Fruit fly (Drosophila melanogaster) whole organism, pupa: ENCODE results near the gene tara.
A peak's percentile ranks its signal among the peaks of the same experiment; 100 is the strongest.

Experiments
- CG10348 ChIP-seq: fragments of 200-800 bp; sonication (Bioruptor generic); IDR thresholded peaks from 2 replicates; pipeline ENCODE4 v1.3.6; 2022; ENCODE audit warnings: missing biosample characterization, missing genetic modification characterization
- CG12605 ChIP-seq: fragments of 200-800 bp; sonication (Bioruptor generic); IDR thresholded peaks from 2 replicates; pipeline ENCODE4 v1.3.6; 2022; ENCODE audit warnings: missing biosample characterization, missing genetic modification characterization
- CG13204 ChIP-seq: fragments of 200-800 bp; sonication (Bioruptor generic); optimal IDR thresholded peaks from 2 replicates; lab custom pipeline; 2018; ENCODE audit warnings: missing biosample characterization, mild to moderate bottlenecking, missing genetic modification characterization, moderate library complexity
- CG14655 ChIP-seq: fragments of 200-800 bp; sonication (Bioruptor generic); optimal IDR thresholded peaks from 3 replicates; lab custom pipeline; 2017; ENCODE audit warnings: mild to moderate bottlenecking, missing biosample characterization, missing genetic modification reagents, missing genetic modification characterization
- CG15710 ChIP-seq: fragments of 200-800 bp; sonication (Bioruptor generic); optimal IDR thresholded peaks from 2 replicates; lab custom pipeline; 2018; ENCODE audit warnings: missing biosample characterization, mild to moderate bottlenecking, missing genetic modification characterization, moderate library complexity
- CG17806 ChIP-seq: fragments of 200-800 bp; sonication (Bioruptor generic); optimal IDR thresholded peaks from 2 replicates; lab custom pipeline; 2018; ENCODE audit warnings: missing biosample characterization, mild to moderate bottlenecking, missing genetic modification characterization, moderate library complexity
- CG32121 ChIP-seq: fragments of 200-800 bp; sonication (Bioruptor generic); IDR thresholded peaks from 2 replicates; pipeline ENCODE4 v1.3.6; 2022; ENCODE audit warnings: missing biosample characterization, missing genetic modification characterization
- CG34367 ChIP-seq: fragments of 200-800 bp; sonication (Bioruptor generic); optimal IDR thresholded peaks from 2 replicates; lab custom pipeline; 2018; ENCODE audit warnings: missing biosample characterization, mild to moderate bottlenecking, missing genetic modification characterization
- CG4496 ChIP-seq: fragments of 200-800 bp; sonication (Bioruptor generic); IDR thresholded peaks from 3 replicates; pipeline ENCODE4 v1.3.6; 2022; ENCODE audit warnings: missing biosample characterization, missing genetic modification characterization
- CG8159 ChIP-seq: fragments of 200-800 bp; sonication (Bioruptor generic); optimal IDR thresholded peaks from 3 replicates; lab custom pipeline; 2018; ENCODE audit warnings: missing biosample characterization, mild to moderate bottlenecking, missing genetic modification characterization, moderate library complexity
- CG8301 ChIP-seq: fragments of 200-800 bp; sonication (Bioruptor generic); optimal IDR thresholded peaks from 2 replicates; lab custom pipeline; 2018; ENCODE audit warnings: missing biosample characterization, mild to moderate bottlenecking, missing genetic modification characterization
- CG9948 ChIP-seq: fragments of 200-800 bp; sonication (Bioruptor generic); optimal IDR thresholded peaks from 2 replicates; lab custom pipeline; 2018; ENCODE audit warnings: missing biosample characterization, mild to moderate bottlenecking, missing genetic modification characterization, moderate library complexity
- D1 ChIP-seq: fragments of 200-800 bp; sonication (Bioruptor generic); optimal IDR thresholded peaks from 2 replicates; lab custom pipeline; 2018; ENCODE audit warnings: missing biosample characterization, mild to moderate bottlenecking, missing genetic modification characterization, moderate library complexity
- EcR ChIP-seq: fragments of 200-800 bp; sonication (Bioruptor generic); optimal IDR thresholded peaks from 3 replicates; lab custom pipeline; 2019; ENCODE audit warnings: missing biosample characterization, missing genetic modification characterization, mild to moderate bottlenecking, moderate library complexity, missing genetic modification reagents
- Ets98B ChIP-seq: fragments of 200-800 bp; sonication (Bioruptor generic); IDR thresholded peaks from 2 replicates; pipeline ENCODE4 v1.3.6; 2022; ENCODE audit warnings: missing biosample characterization, missing genetic modification characterization
- Pif1A ChIP-seq: fragments of 200-800 bp; sonication (Bioruptor generic); optimal IDR thresholded peaks from 3 replicates; lab custom pipeline; 2016; ENCODE audit warnings: missing biosample characterization, missing genetic modification characterization
- Pif1B ChIP-seq: fragments of 200-800 bp; sonication (Bioruptor generic); optimal IDR thresholded peaks from 3 replicates; lab custom pipeline; 2016; ENCODE audit warnings: missing biosample characterization, missing genetic modification characterization
- Snoo ChIP-seq: fragments of 200-800 bp; sonication (Bioruptor generic); optimal IDR thresholded peaks from 3 replicates; lab custom pipeline; 2017; ENCODE audit warnings: missing biosample characterization, mild to moderate bottlenecking, missing genetic modification characterization, inconsistent platforms
- fd96Ca ChIP-seq: fragments of 200-800 bp; sonication (Bioruptor generic); IDR thresholded peaks from 3 replicates; pipeline ENCODE4 v1.3.6; 2022; ENCODE audit warnings: missing biosample characterization, missing genetic modification characterization
- gl ChIP-seq: fragments of 200-800 bp; sonication (Bioruptor generic); optimal IDR thresholded peaks from 2 replicates; lab custom pipeline; 2018; ENCODE audit warnings: missing biosample characterization, mild to moderate bottlenecking, missing genetic modification characterization
- rn ChIP-seq: fragments of 200-800 bp; sonication (Bioruptor generic); IDR thresholded peaks from 2 replicates; pipeline ENCODE4 v1.3.6; 2022; ENCODE audit warnings: missing biosample characterization, missing genetic modification characterization

The tara gene

DNA sequence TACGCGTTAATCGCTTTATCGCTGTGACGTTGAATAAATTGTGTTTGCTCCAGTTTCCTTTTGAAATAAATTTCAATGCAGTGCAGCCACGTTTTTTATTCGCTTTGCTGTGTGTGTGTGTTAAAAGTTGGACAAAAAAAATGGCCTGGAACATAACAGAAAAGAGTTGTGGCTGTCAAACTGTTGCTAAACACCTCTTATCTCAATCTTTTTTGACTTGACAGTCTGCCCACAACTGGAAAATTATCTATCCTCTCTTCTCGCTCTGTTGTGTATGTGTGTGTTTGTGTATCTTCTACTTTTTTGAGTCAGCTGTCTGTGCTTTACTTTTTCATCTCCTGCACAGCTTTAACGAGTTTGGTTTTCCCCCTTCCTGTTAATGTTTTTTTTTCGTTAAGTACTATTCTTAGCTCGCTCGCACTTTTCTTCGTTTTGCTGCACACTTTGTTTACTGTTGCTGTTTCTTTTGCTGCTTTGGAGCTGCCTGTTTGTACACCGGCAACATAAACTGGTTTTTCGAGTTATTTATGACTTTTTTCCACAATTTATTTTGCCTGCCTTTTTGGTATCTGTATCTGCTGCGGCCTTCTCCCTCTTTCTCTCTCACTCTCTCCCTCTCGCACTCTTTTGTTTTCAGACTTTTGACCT is 55.7 kb downstream of the tara start:
- TF ChIP-seq CG32121 (GFP tag; lab: Robert Waterston, UW) (no peak), gl (tag; lab: Kevin White, UChicago) (peak; percentile 49), CG14655 (GFP tag; lab: Kevin White, UChicago) (no peak), CG8159 (tag; lab: Kevin White, UChicago) (peak; percentile 13), CG17806 (tag; lab: Kevin White, UChicago) (peak; percentile 0), CG8301 (no peak), CG15710 (tag; lab: Kevin White, UChicago) (peak; percentile 3), CG10348 (GFP tag; lab: Robert Waterston, UW) (no peak), Snoo (tag; lab: Kevin White, UChicago) (no peak), rn (GFP tag; lab: Robert Waterston, UW) (no peak), CG34367 (tag; lab: Kevin White, UChicago) (no peak), D1 (no peak), Pif1B (GFP tag; lab: Kevin White, UChicago) (no peak), CG13204 (no peak), CG4496 (peak; percentile 35; the same call in 1 of the 3 replicates), EcR (GFP tag; lab: Kevin White, UChicago) (no peak), Ets98B (GFP tag; lab: Robert Waterston, UW) (no peak), Pif1A (GFP tag; lab: Kevin White, UChicago) (peak; percentile 34), CG12605 (GFP tag; lab: Robert Waterston, UW) (no peak), fd96Ca (GFP tag; lab: Robert Waterston, UW) (peak; percentile 19; the same call in 1 of the 3 replicates), CG9948 (tag; lab: Kevin White, UChicago) (no peak)
- TF ChIP-seq, all 21 proteins: peak for 7

DNA sequence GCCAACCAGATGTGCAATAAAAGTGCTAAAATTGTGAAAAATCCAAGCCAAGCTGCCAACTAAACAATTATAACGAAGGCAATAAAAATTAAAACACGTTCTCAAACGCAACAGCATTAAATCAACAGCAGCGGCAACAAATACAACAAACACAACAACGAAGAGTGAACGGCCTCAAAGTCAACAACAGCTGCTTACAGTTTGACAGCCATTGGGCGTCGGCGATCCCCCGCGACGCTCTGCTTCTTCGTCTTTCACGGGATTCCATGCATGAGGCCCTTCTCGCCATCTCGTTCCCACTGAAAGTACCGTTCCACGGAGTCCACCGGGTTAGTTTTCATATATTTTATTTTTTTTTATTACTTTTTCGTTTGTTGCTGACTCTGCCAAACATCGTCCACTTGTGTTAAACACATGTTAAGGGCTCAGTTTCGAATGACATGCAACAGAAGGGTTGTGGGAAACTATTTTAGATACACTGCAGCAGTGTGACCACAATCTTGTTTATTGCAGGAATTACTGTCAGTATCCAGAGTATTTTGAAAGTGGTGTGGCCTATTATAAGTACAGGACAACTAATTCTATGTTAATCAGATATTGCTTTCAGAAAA is 56.7 kb downstream of the tara start:
- no peak for TF ChIP-seq D1
- no peak for TF ChIP-seq Pif1A (GFP tag; lab: Kevin White, UChicago)
- no peak for TF ChIP-seq fd96Ca (GFP tag; lab: Robert Waterston, UW)
- no peak for TF ChIP-seq CG4496
- TF ChIP-seq CG8159 (tag; lab: Kevin White, UChicago), result no peak
- TF ChIP-seq CG34367 (tag; lab: Kevin White, UChicago), result no peak
- TF ChIP-seq CG14655 (GFP tag; lab: Kevin White, UChicago), result no peak
- peak; percentile 95 for TF ChIP-seq EcR (GFP tag; lab: Kevin White, UChicago)
- TF ChIP-seq CG15710 (tag; lab: Kevin White, UChicago), result no peak
- no peak for TF ChIP-seq CG17806 (tag; lab: Kevin White, UChicago)
- TF ChIP-seq rn (GFP tag; lab: Robert Waterston, UW), result no peak
- TF ChIP-seq CG13204, result peak; percentile 22
- peak; percentile 22 for TF ChIP-seq gl (tag; lab: Kevin White, UChicago)
- TF ChIP-seq Snoo (tag; lab: Kevin White, UChicago), result no peak

DNA sequence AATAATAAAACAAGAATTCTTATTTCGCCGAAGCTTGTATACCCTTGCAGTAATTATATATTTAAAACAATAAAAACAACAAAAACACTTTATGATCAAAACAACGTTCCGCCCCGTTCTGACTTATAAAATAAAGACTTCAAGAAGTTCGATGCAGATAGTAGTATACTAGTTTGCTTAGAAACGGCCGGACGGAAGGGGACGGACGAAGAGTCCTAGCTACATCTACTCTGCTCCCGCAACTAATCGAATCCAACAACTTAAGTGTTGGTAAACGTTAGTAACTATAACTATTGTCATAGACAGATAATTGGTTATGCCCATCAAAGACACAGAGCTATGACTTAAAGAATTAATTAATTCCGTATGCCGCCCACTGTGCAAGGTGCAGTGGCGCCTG is 59.0 kb downstream of the tara start:
- TF ChIP-seq Ets98B (GFP tag; lab: Robert Waterston, UW) (no peak), CG14655 (GFP tag; lab: Kevin White, UChicago) (no peak), CG32121 (GFP tag; lab: Robert Waterston, UW) (no peak), Pif1B (GFP tag; lab: Kevin White, UChicago) (no peak), EcR (GFP tag; lab: Kevin White, UChicago) (no peak), CG34367 (tag; lab: Kevin White, UChicago) (no peak), D1 (no peak), CG9948 (tag; lab: Kevin White, UChicago) (no peak), CG10348 (GFP tag; lab: Robert Waterston, UW) (no peak), CG8159 (tag; lab: Kevin White, UChicago) (no peak)

DNA sequence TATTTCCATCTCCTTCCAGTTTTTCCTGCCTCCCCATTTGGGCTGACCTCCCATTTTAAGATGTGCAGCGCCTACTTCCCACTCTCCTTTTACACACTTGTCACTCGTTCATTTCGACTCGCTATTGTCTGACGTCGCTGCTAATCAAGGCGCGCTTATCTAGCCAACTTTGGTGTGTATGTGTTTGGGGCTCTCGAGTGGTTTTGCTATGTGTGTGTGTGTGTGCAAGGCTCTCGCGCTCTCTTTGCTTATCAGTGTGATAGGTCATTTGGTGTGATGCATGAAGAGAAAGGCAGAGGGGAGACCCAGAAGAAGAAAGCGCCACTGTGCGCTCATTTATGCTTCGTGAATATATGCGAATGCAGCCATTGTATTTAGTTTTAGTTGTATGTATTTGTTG is 59.5 kb downstream of the tara start:
- TF ChIP-seq EcR (GFP tag; lab: Kevin White, UChicago) (peak; percentile 57), CG15710 (tag; lab: Kevin White, UChicago) (no peak)

DNA sequence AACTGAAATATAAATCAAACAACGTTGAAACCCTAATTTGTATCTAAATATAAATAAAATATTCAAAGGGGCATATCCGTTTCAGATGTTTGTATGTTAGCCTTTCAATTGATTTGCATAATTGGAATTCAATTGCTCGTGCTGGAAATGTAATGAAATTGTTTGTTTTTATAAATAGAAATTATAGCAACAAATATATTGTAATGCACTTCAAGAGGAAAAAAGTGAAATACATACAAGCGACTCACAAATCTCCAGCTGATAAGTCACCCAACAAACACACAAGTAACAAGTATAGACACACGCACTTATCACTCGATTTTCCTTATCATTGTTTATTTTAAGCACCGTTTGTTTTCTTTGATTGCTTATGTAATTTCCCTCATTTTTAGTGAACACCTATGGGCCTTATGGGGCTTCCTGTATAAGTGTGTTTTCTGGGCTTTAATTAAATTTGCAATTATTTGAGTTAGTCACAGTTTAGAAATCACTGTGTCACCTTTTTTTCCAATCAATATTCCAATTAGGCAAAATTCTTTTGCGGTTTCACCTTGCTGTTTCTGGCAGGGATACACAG is 60.2 kb downstream of the tara start:
- TF ChIP-seq Snoo (tag; lab: Kevin White, UChicago), result no peak
- no peak for TF ChIP-seq CG8301
- TF ChIP-seq gl (tag; lab: Kevin White, UChicago), result no peak
- TF ChIP-seq CG17806 (tag; lab: Kevin White, UChicago), result no peak
- TF ChIP-seq CG10348 (GFP tag; lab: Robert Waterston, UW), result no peak
- TF ChIP-seq CG8159 (tag; lab: Kevin White, UChicago), result no peak
- TF ChIP-seq Pif1A (GFP tag; lab: Kevin White, UChicago), result no peak
- TF ChIP-seq fd96Ca (GFP tag; lab: Robert Waterston, UW), result no peak
- no peak for TF ChIP-seq Pif1B (GFP tag; lab: Kevin White, UChicago)
- TF ChIP-seq CG9948 (tag; lab: Kevin White, UChicago), result no peak
- no peak for TF ChIP-seq D1
- no peak for TF ChIP-seq CG12605 (GFP tag; lab: Robert Waterston, UW)
- TF ChIP-seq CG4496, result no peak
